Worm (Caenorhabditis elegans) whole organism, late embryonic: Measurements from ENCODE around the gene Y6G8.15.
A peak's percentile ranks its signal among the peaks of the same experiment; 100 is the strongest.
"Not testable (repeated sequence)": the region's sequence is repeated elsewhere in the genome, so short reads cannot be mapped to it uniquely, and the experiment has no call there.

Experiments
- C08G9.2 ChIP-seq: sonication (generic microtip); optimal IDR thresholded peaks from 2 replicates; lab custom pipeline; 2016; ENCODE audit warnings: mild to moderate bottlenecking, missing genetic modification characterization, moderate library complexity, missing compliant biosample characterization
- C38D4.7 ChIP-seq: fragments of 200-800 bp; sonication (Bioruptor generic); optimal IDR thresholded peaks from 2 replicates; lab custom pipeline; 2018; ENCODE audit warnings: mild to moderate bottlenecking, missing genetic modification characterization, moderate library complexity, missing compliant biosample characterization
- F13H6.1 ChIP-seq: sonication (generic microtip); optimal IDR thresholded peaks from 2 replicates; lab custom pipeline; 2016; ENCODE audit warnings: missing genetic modification characterization, missing compliant biosample characterization
- ahr-1 ChIP-seq: sonication (generic microtip); optimal IDR thresholded peaks from 2 replicates; lab custom pipeline; 2016; ENCODE audit warnings: missing genetic modification characterization, missing compliant biosample characterization
- ama-1 ChIP-seq: fragments of 150-350 bp; optimal IDR thresholded peaks from 2 replicates; lab custom pipeline; 2014
- ceh-18 ChIP-seq: sonication (generic microtip); optimal IDR thresholded peaks from 2 replicates; lab custom pipeline; 2016; ENCODE audit warnings: missing genetic modification characterization, missing compliant biosample characterization
- ceh-19 ChIP-seq: fragments of 200-800 bp; sonication (Bioruptor generic); optimal IDR thresholded peaks from 2 replicates; lab custom pipeline; 2018; ENCODE audit warnings: mild to moderate bottlenecking, missing genetic modification characterization, missing compliant biosample characterization
- ceh-2 ChIP-seq: sonication (generic microtip); optimal IDR thresholded peaks from 2 replicates; lab custom pipeline; 2016; ENCODE audit warnings: missing genotype, missing genetic modification characterization, missing compliant biosample characterization
- ceh-22 ChIP-seq: sonication (generic microtip); optimal IDR thresholded peaks from 2 replicates; lab custom pipeline; 2017; ENCODE audit warnings: missing biosample characterization, missing genetic modification characterization
- ceh-24 ChIP-seq: sonication (generic microtip); optimal IDR thresholded peaks from 2 replicates; lab custom pipeline; 2016; ENCODE audit warnings: mild to moderate bottlenecking, missing genetic modification characterization, missing compliant biosample characterization
- ceh-31 ChIP-seq: sonication (generic microtip); optimal IDR thresholded peaks from 2 replicates; lab custom pipeline; 2016; ENCODE audit warnings: missing genetic modification characterization, missing compliant biosample characterization
- ceh-34 ChIP-seq: sonication (generic microtip); optimal IDR thresholded peaks from 2 replicates; lab custom pipeline; 2016; ENCODE audit warnings: mild to moderate bottlenecking, missing genetic modification characterization, missing compliant biosample characterization
- ceh-48 ChIP-seq: sonication (generic microtip); optimal IDR thresholded peaks from 2 replicates; lab custom pipeline; 2016; ENCODE audit warnings: missing genetic modification characterization, inconsistent platforms, missing compliant biosample characterization
- che-1 ChIP-seq: sonication (generic microtip); optimal IDR thresholded peaks from 2 replicates; lab custom pipeline; 2016; ENCODE audit warnings: mild to moderate bottlenecking, missing genetic modification characterization, missing compliant biosample characterization
- dmd-4 ChIP-seq: sonication (generic microtip); optimal IDR thresholded peaks from 2 replicates; lab custom pipeline; 2016; ENCODE audit warnings: borderline replicate concordance, missing genetic modification characterization, missing compliant biosample characterization
- elt-2 ChIP-seq: sonication (generic microtip); optimal IDR thresholded peaks from 2 replicates; lab custom pipeline; 2016; ENCODE audit warnings: missing genetic modification reagents, missing genetic modification characterization, missing compliant biosample characterization
- fkh-6 ChIP-seq: sonication (generic microtip); optimal IDR thresholded peaks from 2 replicates; lab custom pipeline; 2016; ENCODE audit warnings: missing genetic modification characterization, missing compliant biosample characterization
- gmeb-2 ChIP-seq: sonication (generic microtip); optimal IDR thresholded peaks from 2 replicates; lab custom pipeline; 2016; ENCODE audit warnings: missing genetic modification characterization, inconsistent platforms, missing compliant biosample characterization
- hlh-13 ChIP-seq: fragments of 200-800 bp; sonication (Bioruptor generic); optimal IDR thresholded peaks from 2 replicates; lab custom pipeline; 2018; ENCODE audit warnings: mild to moderate bottlenecking, missing genetic modification characterization, missing compliant biosample characterization
- hlh-15 ChIP-seq: sonication (generic microtip); optimal IDR thresholded peaks from 2 replicates; lab custom pipeline; 2016; ENCODE audit warnings: missing genetic modification characterization, missing compliant biosample characterization
- hlh-30 ChIP-seq: sonication (generic microtip); optimal IDR thresholded peaks from 2 replicates; lab custom pipeline; 2017; ENCODE audit warnings: antibody characterized with exemption, missing genetic modification characterization, missing compliant biosample characterization; ENCODE audit not compliant: insufficient read depth
- hlh-6 ChIP-seq: sonication (generic microtip); optimal IDR thresholded peaks from 2 replicates; lab custom pipeline; 2016; ENCODE audit warnings: missing genotype, missing genetic modification characterization, missing compliant biosample characterization
- hlh-8 ChIP-seq: sonication (generic microtip); optimal IDR thresholded peaks from 2 replicates; lab custom pipeline; 2016; ENCODE audit warnings: missing genotype, missing genetic modification characterization, missing compliant biosample characterization
- lim-6 ChIP-seq: sonication (generic microtip); optimal IDR thresholded peaks from 2 replicates; lab custom pipeline; 2016; ENCODE audit warnings: missing genetic modification characterization, missing compliant biosample characterization
- lin-11 ChIP-seq: fragments of 200-800 bp; sonication (Bioruptor generic); optimal IDR thresholded peaks from 2 replicates; lab custom pipeline; 2018; ENCODE audit warnings: mild to moderate bottlenecking, missing genetic modification characterization, missing compliant biosample characterization
- mec-3 ChIP-seq: sonication (generic microtip); optimal IDR thresholded peaks from 2 replicates; lab custom pipeline; 2016; ENCODE audit warnings: borderline replicate concordance, missing genetic modification characterization, missing compliant biosample characterization
- nfya-1 ChIP-seq: sonication (generic microtip); optimal IDR thresholded peaks from 2 replicates; lab custom pipeline; 2017; ENCODE audit warnings: missing genetic modification characterization, mild to moderate bottlenecking, missing compliant biosample characterization, antibody characterized with exemption, moderate library complexity
- nhr-232 ChIP-seq: sonication (generic microtip); optimal IDR thresholded peaks from 2 replicates; lab custom pipeline; 2016; ENCODE audit warnings: missing genetic modification characterization, missing compliant biosample characterization
- npax-4 ChIP-seq: sonication (generic microtip); optimal IDR thresholded peaks from 2 replicates; lab custom pipeline; 2016; ENCODE audit warnings: missing genetic modification characterization, missing compliant biosample characterization
- odd-2 ChIP-seq: sonication (generic microtip); optimal IDR thresholded peaks from 2 replicates; lab custom pipeline; 2017; ENCODE audit warnings: antibody characterized with exemption, mild to moderate bottlenecking, missing genetic modification characterization, missing compliant biosample characterization
- pag-3 ChIP-seq: sonication (generic microtip); optimal IDR thresholded peaks from 2 replicates; lab custom pipeline; 2016; ENCODE audit warnings: missing compliant biosample characterization, missing genetic modification characterization, borderline replicate concordance
- pax-1 ChIP-seq: fragments of 150-350 bp; optimal IDR thresholded peaks from 2 replicates; lab custom pipeline; 2014; ENCODE audit warnings: missing biosample characterization, missing genetic modification characterization
- pha-2 ChIP-seq: sonication (generic microtip); optimal IDR thresholded peaks from 2 replicates; lab custom pipeline; 2017; ENCODE audit warnings: mild to moderate bottlenecking, missing genetic modification characterization, missing compliant biosample characterization
- pha-4 ChIP-seq: fragments of 150-350 bp; optimal IDR thresholded peaks from 2 replicates; lab custom pipeline; 2018; ENCODE audit warnings: missing biosample characterization, missing genetic modification reagents, missing genetic modification characterization
- pqm-1 ChIP-seq: sonication (generic microtip); optimal IDR thresholded peaks from 2 replicates; lab custom pipeline; 2016; ENCODE audit warnings: missing genetic modification characterization, missing compliant biosample characterization
- pros-1 ChIP-seq: fragments of 150-350 bp; optimal IDR thresholded peaks from 2 replicates; lab custom pipeline; 2014; ENCODE audit warnings: missing biosample characterization, missing genetic modification reagents, missing genetic modification characterization
- ref-2 ChIP-seq: sonication (generic microtip); optimal IDR thresholded peaks from 2 replicates; lab custom pipeline; 2016; ENCODE audit warnings: missing genetic modification characterization, missing compliant biosample characterization
- sox-2 ChIP-seq: fragments of 200-800 bp; sonication (Bioruptor generic); IDR thresholded peaks from 2 replicates; pipeline ENCODE4 v1.3.6; 2022; ENCODE audit warnings: missing genetic modification reagents, missing genetic modification characterization, missing compliant biosample characterization
- sox-4 ChIP-seq: sonication (generic microtip); optimal IDR thresholded peaks from 2 replicates; lab custom pipeline; 2017; ENCODE audit warnings: mild to moderate bottlenecking, missing genetic modification characterization, inconsistent platforms, missing compliant biosample characterization
- syd-9 ChIP-seq: sonication (generic microtip); optimal IDR thresholded peaks from 2 replicates; lab custom pipeline; 2016; ENCODE audit warnings: mild to moderate bottlenecking, missing genetic modification characterization, moderate library complexity, missing compliant biosample characterization
- unc-3 ChIP-seq, 2 experiments: fragments of 200-800 bp in 1 of 2; sonication (Bioruptor generic) in 1 of 2; sonication (generic microtip) in 1 of 2; conservative IDR thresholded peaks in 1 of 2; optimal IDR thresholded peaks in 1 of 2; 2 replicates each; pipeline versions ENCODE4 v1.3.6 to Lab custom; 2016 to 2022; ENCODE audit warnings: missing compliant biosample characterization in 2 of 2, missing genetic modification characterization in 2 of 2, missing genetic modification reagents in 1 of 2
- unc-42 ChIP-seq: sonication (generic microtip); optimal IDR thresholded peaks from 2 replicates; lab custom pipeline; 2016; ENCODE audit warnings: missing genotype, missing genetic modification characterization, missing compliant biosample characterization
- unc-55 ChIP-seq: sonication (generic microtip); optimal IDR thresholded peaks from 2 replicates; lab custom pipeline; 2017; ENCODE audit warnings: missing biosample characterization, missing genetic modification reagents, missing genetic modification characterization
- ztf-16 ChIP-seq: sonication (generic microtip); optimal IDR thresholded peaks from 2 replicates; lab custom pipeline; 2017; ENCODE audit warnings: missing genetic modification characterization, missing compliant biosample characterization

Y6G8.15 gene

ce11 chrV:17598810-17599209, 11.6 kb downstream of the Y6G8.15 start, which contains the start of gene Y6G8.2:
Gene Y6G8.2 (minus strand): TSS chrV:17598956.
- TF ChIP-seq nhr-232 (tag; lab: Kevin White, UChicago) (no peak), elt-2 (peak; percentile 27)

ce11 chrV:17595691-17596090, 14.7 kb downstream of the Y6G8.15 start:
- TF ChIP-seq unc-42 (tag; lab: Kevin White, UChicago) (no peak), hlh-8 (tag; lab: Kevin White, UChicago) (no peak), che-1 (tag; lab: Kevin White, UChicago) (no peak), pag-3 (no peak), hlh-6 (tag; lab: Kevin White, UChicago) (no peak), lim-6 (no peak), unc-3 (GFP tag; conservative IDR thresholded peaks at IDR 0.05; lab: Robert Waterston, UW) (no peak), unc-3 (tag; optimal IDR thresholded peaks at IDR 0.05; lab: Kevin White, UChicago) (no peak), gmeb-2 (tag; lab: Kevin White, UChicago) (no peak), ceh-22 (tag; lab: Kevin White, UChicago) (no peak), sox-4 (tag; lab: Kevin White, UChicago) (no peak), ama-1 (lab: Kevin White, UChicago) (no peak), pax-1 (tag; lab: Kevin White, UChicago) (no peak), ceh-18 (tag; lab: Kevin White, UChicago) (no peak), fkh-6 (tag; lab: Kevin White, UChicago) (no peak), pha-2 (tag; lab: Kevin White, UChicago) (no peak), C38D4.7 (no peak)

- TF ChIP-seq ceh-31 (tag; lab: Kevin White, UChicago); nhr-232 (tag; lab: Kevin White, UChicago); ceh-19: not testable (repeated sequence)
Measured at ce11 chrV:17584352-17584843, 26.0 kb downstream of the Y6G8.15 start, which contains the start of gene fbxa-133. Gene fbxa-133 (plus strand): TSS chrV:17584793.

DNA sequence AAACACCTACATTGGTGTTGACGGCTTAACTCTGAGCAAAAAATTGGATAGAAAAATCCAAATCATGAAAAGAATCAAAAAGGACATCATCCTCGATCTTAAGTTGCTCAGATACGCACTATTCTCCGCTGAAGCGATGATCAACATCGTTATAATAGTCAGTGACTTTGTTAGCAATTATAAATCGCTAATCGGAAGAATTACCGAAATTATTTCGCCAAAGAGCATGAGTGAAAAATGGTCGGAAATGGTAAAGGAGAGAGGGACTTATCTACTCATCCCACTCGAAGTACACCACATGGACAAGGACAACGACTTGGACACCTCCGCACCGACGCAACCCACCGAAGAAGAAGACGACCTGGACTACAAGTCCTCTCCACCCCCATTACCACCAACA, 30.4 kb downstream of the Y6G8.15 start:
- TF ChIP-seq ceh-2 (tag; lab: Kevin White, UChicago) = no peak
- no peak for TF ChIP-seq hlh-13
- no peak for TF ChIP-seq pros-1 (tag; lab: Kevin White, UChicago)
- TF ChIP-seq unc-55 (GFP tag; lab: Kevin White, UChicago) = no peak
- TF ChIP-seq mec-3 = no peak
- TF ChIP-seq ref-2 (tag; lab: Kevin White, UChicago) = no peak
- TF ChIP-seq ceh-34 (tag; lab: Kevin White, UChicago) = no peak
- TF ChIP-seq F13H6.1 (tag; lab: Kevin White, UChicago) = no peak
- TF ChIP-seq C08G9.2 (tag; lab: Kevin White, UChicago) = no peak
- no peak for TF ChIP-seq ama-1 (lab: Kevin White, UChicago)
- no peak for TF ChIP-seq ceh-18 (tag; lab: Kevin White, UChicago)
- TF ChIP-seq sox-2 = no peak
- no peak for TF ChIP-seq ceh-31 (tag; lab: Kevin White, UChicago)
- TF ChIP-seq pqm-1 (tag; lab: Kevin White, UChicago) = no peak
- TF ChIP-seq ztf-16 = no peak
- TF ChIP-seq, all 69 proteins: peak for 0

DNA sequence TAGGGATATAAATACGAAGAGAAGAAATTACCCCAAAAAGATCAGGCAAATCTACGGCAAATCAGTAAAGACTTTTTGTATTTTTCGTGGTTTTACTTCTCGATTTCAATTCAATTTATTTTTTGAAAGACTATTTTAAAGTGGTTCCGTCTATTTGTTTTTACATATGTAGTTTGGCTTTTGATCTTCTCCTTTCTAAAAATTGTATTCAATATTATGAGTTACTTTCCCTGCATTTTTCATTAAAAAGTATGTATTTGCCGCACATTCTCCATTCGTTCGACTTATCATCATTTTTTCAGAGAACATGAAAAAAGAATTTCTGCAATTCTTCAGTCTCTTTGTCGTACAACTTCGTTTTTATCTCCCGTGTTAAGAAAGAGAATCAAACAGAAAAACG, 43.6 kb downstream of the Y6G8.15 start, which contains the start of gene C38D9.2:
TSS of gene C38D9.2 (plus strand) at position 301 of the 400 bp plus-strand sequence.
- TF ChIP-seq C08G9.2 (tag; lab: Kevin White, UChicago) = no peak
- no peak for TF ChIP-seq ceh-34 (tag; lab: Kevin White, UChicago)
- TF ChIP-seq hlh-15 (tag; lab: Kevin White, UChicago) = no peak
- TF ChIP-seq nhr-232 (tag; lab: Kevin White, UChicago) = no peak
- TF ChIP-seq pha-4 = no peak
- TF ChIP-seq sox-4 (tag; lab: Kevin White, UChicago) = no peak
- no peak for TF ChIP-seq npax-4
- TF ChIP-seq ceh-2 (tag; lab: Kevin White, UChicago) = no peak
- TF ChIP-seq nfya-1 (tag; lab: Kevin White, UChicago) = no peak
- no peak for TF ChIP-seq ceh-48 (tag; lab: Kevin White, UChicago)
- no peak for TF ChIP-seq unc-3 (GFP tag; conservative IDR thresholded peaks at IDR 0.05; lab: Robert Waterston, UW)
- no peak for TF ChIP-seq unc-3 (tag; optimal IDR thresholded peaks at IDR 0.05; lab: Kevin White, UChicago)
- no peak for TF ChIP-seq ahr-1
- no peak for TF ChIP-seq lin-11 (tag; lab: Kevin White, UChicago)
- no peak for TF ChIP-seq odd-2 (tag; lab: Kevin White, UChicago)
- no peak for TF ChIP-seq hlh-8 (tag; lab: Kevin White, UChicago)
- TF ChIP-seq pag-3 = no peak
- no peak for TF ChIP-seq syd-9 (tag; lab: Kevin White, UChicago)
- no peak for TF ChIP-seq dmd-4 (tag; lab: Kevin White, UChicago)
- TF ChIP-seq ceh-24 (tag; lab: Kevin White, UChicago) = no peak
- TF ChIP-seq hlh-30 (tag; lab: Kevin White, UChicago) = no peak
